Fruit fly (Drosophila melanogaster) whole organism, embryonic: Measurements from ENCODE around the gene CG14341.
A peak's percentile ranks its signal among the peaks of the same experiment; 100 is the strongest.

Experiments used
- Ada2b ChIP-seq: fragments of 200-800 bp; sonication (Bioruptor generic); IDR thresholded peaks from 2 replicates; pipeline ENCODE4 v1.3.6; 2022; ENCODE audit warnings: missing biosample characterization, missing genetic modification characterization
- Atf6 ChIP-seq: fragments of 200-800 bp; sonication (Bioruptor generic); IDR thresholded peaks from 2 replicates; pipeline ENCODE4 v1.3.6; 2022; ENCODE audit warnings: missing biosample characterization, missing genetic modification characterization
- CG10431 ChIP-seq: fragments of 200-800 bp; sonication (Bioruptor generic); optimal IDR thresholded peaks from 3 replicates; lab custom pipeline; 2018; ENCODE audit warnings: missing biosample characterization, mild to moderate bottlenecking, missing genetic modification characterization
- CG12071 ChIP-seq: fragments of 200-800 bp; sonication (Bioruptor generic); optimal IDR thresholded peaks from 3 replicates; lab custom pipeline; 2018; ENCODE audit warnings: missing biosample characterization, mild to moderate bottlenecking, missing genetic modification characterization
- CG12299 ChIP-seq: fragments of 200-800 bp; sonication (Bioruptor generic); optimal IDR thresholded peaks from 2 replicates; lab custom pipeline; 2018; ENCODE audit warnings: missing biosample characterization, mild to moderate bottlenecking, missing genetic modification characterization
- CG13287 ChIP-seq: fragments of 200-800 bp; sonication (Bioruptor generic); IDR thresholded peaks from 2 replicates; pipeline ENCODE4 v1.3.6; 2022; ENCODE audit warnings: missing biosample characterization, missing genetic modification characterization; ENCODE audit not compliant: partially characterized antibody
- CG17328 ChIP-seq: fragments of 200-800 bp; sonication (Bioruptor generic); IDR thresholded peaks from 2 replicates; pipeline ENCODE4 v1.3.6; 2022; ENCODE audit warnings: missing biosample characterization, missing genetic modification characterization
- CG17568 ChIP-seq: fragments of 200-800 bp; sonication (Bioruptor generic); optimal IDR thresholded peaks from 2 replicates; lab custom pipeline; 2018; ENCODE audit warnings: missing biosample characterization, mild to moderate bottlenecking, missing genetic modification characterization, moderate library complexity
- CG2199 ChIP-seq: fragments of 200-800 bp; sonication (Bioruptor generic); IDR thresholded peaks from 3 replicates; pipeline ENCODE4 v1.3.6; 2022; ENCODE audit warnings: missing biosample characterization, missing genetic modification characterization
- CG2678 ChIP-seq: fragments of 200-800 bp; sonication (Bioruptor generic); optimal IDR thresholded peaks from 3 replicates; lab custom pipeline; 2019; ENCODE audit warnings: missing biosample characterization, mild to moderate bottlenecking, missing genetic modification characterization, moderate library complexity
- CG3281 ChIP-seq: fragments of 200-800 bp; sonication (Bioruptor generic); optimal IDR thresholded peaks from 3 replicates; lab custom pipeline; 2017; ENCODE audit warnings: missing biosample characterization, mild to moderate bottlenecking, missing genetic modification characterization
- CG4707 ChIP-seq: fragments of 200-800 bp; sonication (Bioruptor generic); optimal IDR thresholded peaks from 2 replicates; lab custom pipeline; 2018; ENCODE audit warnings: missing biosample characterization, mild to moderate bottlenecking, missing genetic modification characterization, moderate library complexity
- CG4820 ChIP-seq: fragments of 200-800 bp; sonication (Bioruptor generic); optimal IDR thresholded peaks from 3 replicates; lab custom pipeline; 2016; ENCODE audit warnings: missing biosample characterization, missing genetic modification characterization
- CG6175 ChIP-seq: fragments of 200-800 bp; sonication (Bioruptor generic); IDR thresholded peaks from 3 replicates; pipeline ENCODE4 v1.3.6; 2022; ENCODE audit warnings: missing biosample characterization, missing genetic modification characterization
- CG6654 ChIP-seq: fragments of 200-800 bp; sonication (Bioruptor generic); optimal IDR thresholded peaks from 2 replicates; lab custom pipeline; 2017; ENCODE audit warnings: missing biosample characterization, mild to moderate bottlenecking, missing genetic modification characterization
- CG7271 ChIP-seq: fragments of 200-800 bp; sonication (Bioruptor generic); optimal IDR thresholded peaks from 2 replicates; lab custom pipeline; 2018; ENCODE audit warnings: missing biosample characterization, mild to moderate bottlenecking, missing genetic modification characterization, moderate library complexity
- CG7745 ChIP-seq: fragments of 200-800 bp; sonication (Bioruptor generic); optimal IDR thresholded peaks from 2 replicates; lab custom pipeline; 2018; ENCODE audit warnings: missing biosample characterization, mild to moderate bottlenecking, missing genetic modification characterization, moderate library complexity
- CG8089 ChIP-seq: fragments of 200-800 bp; sonication (Bioruptor generic); optimal IDR thresholded peaks from 3 replicates; lab custom pipeline; 2016; ENCODE audit warnings: missing biosample characterization, missing genetic modification characterization
- CkIIα-i1 ChIP-seq: fragments of 200-800 bp; sonication (Bioruptor generic); IDR thresholded peaks from 2 replicates; pipeline ENCODE4 v1.3.6; 2022; ENCODE audit warnings: missing biosample characterization, missing genetic modification characterization
- D19B ChIP-seq: fragments of 200-800 bp; sonication (Bioruptor generic); optimal IDR thresholded peaks from 2 replicates; lab custom pipeline; 2017; ENCODE audit warnings: missing biosample characterization, mild to moderate bottlenecking, missing genetic modification characterization
- Dad ChIP-seq: fragments of 200-800 bp; sonication (Bioruptor generic); optimal IDR thresholded peaks from 3 replicates; lab custom pipeline; 2016; ENCODE audit warnings: missing biosample characterization, missing genetic modification characterization
- Deaf1 ChIP-seq: fragments of 200-800 bp; optimal IDR thresholded peaks from 3 replicates; lab custom pipeline; 2019; ENCODE audit warnings: missing biosample characterization, mild to moderate bottlenecking, missing genetic modification characterization, moderate library complexity
- E2f1 ChIP-seq: fragments of 200-800 bp; sonication (Bioruptor generic); IDR thresholded peaks from 2 replicates; pipeline ENCODE4 v1.3.6; 2022; ENCODE audit warnings: missing biosample characterization, missing genetic modification characterization
- E2f2 ChIP-seq: fragments of 200-800 bp; sonication (Bioruptor generic); IDR thresholded peaks from 2 replicates; pipeline ENCODE4 v1.3.6; 2022; ENCODE audit warnings: missing biosample characterization, missing genetic modification characterization
- Eip74EF ChIP-seq, 2 experiments: fragments of 200-800 bp in 1 of 2; fragments of >200 bp in 1 of 2; sonication (Bioruptor generic) in 1 of 2; optimal IDR thresholded peaks; 2 replicates each; lab custom pipeline; 2017 to 2019; ENCODE audit warnings: missing biosample characterization in 2 of 2, missing genetic modification characterization in 2 of 2, mild to moderate bottlenecking in 1 of 2, moderate library complexity in 1 of 2
- Ets65A ChIP-seq: fragments of 200-800 bp; sonication (Bioruptor generic); peaks from one replicate; lab custom pipeline; 2016; ENCODE audit warnings: missing biosample characterization, missing genetic modification characterization
- Hand ChIP-seq: fragments of 200-800 bp; sonication (Bioruptor generic); optimal IDR thresholded peaks from 2 replicates; lab custom pipeline; 2017; ENCODE audit warnings: mild to moderate bottlenecking, missing biosample characterization, missing genetic modification reagents, missing genetic modification characterization
- Hr3 ChIP-seq: fragments of 200-800 bp; sonication (Bioruptor generic); optimal IDR thresholded peaks from 3 replicates; lab custom pipeline; 2016; ENCODE audit warnings: missing biosample characterization, missing genetic modification characterization
- Hr78 ChIP-seq, 2 experiments: fragments of 200-800 bp in 1 of 2; fragments of >200 bp in 1 of 2; sonication (Bioruptor generic) in 1 of 2; optimal IDR thresholded peaks; 2 replicates each; lab custom pipeline; 2017 to 2019; ENCODE audit warnings: missing biosample characterization in 2 of 2, missing genetic modification characterization in 2 of 2, mild to moderate bottlenecking in 1 of 2, moderate library complexity in 1 of 2
- Lim3 ChIP-seq: fragments of 200-800 bp; sonication (Bioruptor generic); IDR thresholded peaks from 2 replicates; pipeline ENCODE4 v1.3.6; 2022; ENCODE audit warnings: missing biosample characterization, missing genetic modification characterization
- MTF-1 ChIP-seq: fragments of 200-800 bp; sonication (Bioruptor generic); optimal IDR thresholded peaks from 2 replicates; lab custom pipeline; 2018; ENCODE audit warnings: missing biosample characterization, mild to moderate bottlenecking, missing genetic modification characterization, borderline replicate concordance
- NC2β ChIP-seq: fragments of 200-800 bp; sonication (Bioruptor generic); optimal IDR thresholded peaks from 2 replicates; lab custom pipeline; 2016; ENCODE audit warnings: missing biosample characterization, missing genetic modification characterization
- Scr ChIP-seq: fragments of 200-800 bp; sonication (Bioruptor generic); IDR thresholded peaks from 2 replicates; pipeline ENCODE4 v1.3.6; 2022; ENCODE audit warnings: missing biosample characterization, missing genetic modification characterization; ENCODE audit not compliant: partially characterized antibody
- Six4 ChIP-seq: fragments of 200-800 bp; sonication (Bioruptor generic); optimal IDR thresholded peaks from 2 replicates; lab custom pipeline; 2016; ENCODE audit warnings: missing biosample characterization, missing genetic modification characterization
- Tbp ChIP-seq: fragments of >200 bp; optimal IDR thresholded peaks from 2 replicates; lab custom pipeline; 2018; ENCODE audit warnings: missing biosample characterization, missing genetic modification characterization
- ac ChIP-seq: fragments of 200-800 bp; sonication (Bioruptor generic); optimal IDR thresholded peaks from 3 replicates; lab custom pipeline; 2017; ENCODE audit warnings: missing biosample characterization, mild to moderate bottlenecking, missing genetic modification characterization
- grn ChIP-seq: fragments of 200-800 bp; sonication (Bioruptor generic); optimal IDR thresholded peaks from 3 replicates; lab custom pipeline; 2017; ENCODE audit warnings: missing biosample characterization, missing genetic modification characterization
- ind ChIP-seq: fragments of 200-800 bp; sonication (Bioruptor generic); optimal IDR thresholded peaks from 3 replicates; lab custom pipeline; 2016; ENCODE audit warnings: missing biosample characterization, missing genetic modification characterization
- pan ChIP-seq, 4 experiments: fragments of >200 bp in 3 of 4; fragments of 200-800 bp in 1 of 4; sonication (Bioruptor generic) in 1 of 4; optimal IDR thresholded peaks in 3 of 4; IDR thresholded peaks in 1 of 4; 2 replicates each; pipeline versions ENCODE4 v1.3.6 to Lab custom; 2017 to 2022; ENCODE audit warnings: missing biosample characterization in 2 of 4, missing genetic modification characterization in 2 of 4, mixed read lengths in 1 of 4
- pum ChIP-seq: fragments of 200-800 bp; sonication (Bioruptor generic); optimal IDR thresholded peaks from 2 replicates; lab custom pipeline; 2016; ENCODE audit warnings: missing biosample characterization, missing genetic modification characterization
- run ChIP-seq: fragments of 200-800 bp; sonication (Bioruptor generic); optimal IDR thresholded peaks from 3 replicates; lab custom pipeline; 2018; ENCODE audit warnings: missing biosample characterization, mild to moderate bottlenecking, missing genetic modification characterization
- slou ChIP-seq: fragments of 200-800 bp; sonication (Bioruptor generic); optimal IDR thresholded peaks from 3 replicates; lab custom pipeline; 2016; ENCODE audit warnings: missing biosample characterization, missing genetic modification characterization
- slp2 ChIP-seq: fragments of 200-800 bp; sonication (Bioruptor generic); optimal IDR thresholded peaks from 2 replicates; lab custom pipeline; 2016; ENCODE audit warnings: missing biosample characterization, missing genetic modification characterization
- sna ChIP-seq: fragments of 200-800 bp; sonication (Bioruptor generic); IDR thresholded peaks from 2 replicates; pipeline ENCODE4 v1.3.6; 2022; ENCODE audit warnings: missing biosample characterization, missing genetic modification characterization; ENCODE audit not compliant: partially characterized antibody
- sug ChIP-seq: fragments of 200-800 bp; optimal IDR thresholded peaks from 2 replicates; lab custom pipeline; 2019; ENCODE audit warnings: missing biosample characterization, mild to moderate bottlenecking, missing genetic modification characterization, moderate library complexity
- trh ChIP-seq: fragments of 200-800 bp; sonication (Bioruptor generic); optimal IDR thresholded peaks from 2 replicates; lab custom pipeline; 2016; ENCODE audit warnings: missing biosample characterization, missing genetic modification characterization
- tx ChIP-seq: fragments of 200-800 bp; sonication (Bioruptor generic); optimal IDR thresholded peaks from 2 replicates; lab custom pipeline; 2016; ENCODE audit warnings: missing biosample characterization, missing genetic modification characterization
- zen2 ChIP-seq: fragments of 200-800 bp; sonication (Bioruptor generic); IDR thresholded peaks from 3 replicates; pipeline ENCODE4 v1.3.6; 2022; ENCODE audit warnings: missing biosample characterization, missing genetic modification characterization; ENCODE audit not compliant: partially characterized antibody

CG14341 gene

DNA sequence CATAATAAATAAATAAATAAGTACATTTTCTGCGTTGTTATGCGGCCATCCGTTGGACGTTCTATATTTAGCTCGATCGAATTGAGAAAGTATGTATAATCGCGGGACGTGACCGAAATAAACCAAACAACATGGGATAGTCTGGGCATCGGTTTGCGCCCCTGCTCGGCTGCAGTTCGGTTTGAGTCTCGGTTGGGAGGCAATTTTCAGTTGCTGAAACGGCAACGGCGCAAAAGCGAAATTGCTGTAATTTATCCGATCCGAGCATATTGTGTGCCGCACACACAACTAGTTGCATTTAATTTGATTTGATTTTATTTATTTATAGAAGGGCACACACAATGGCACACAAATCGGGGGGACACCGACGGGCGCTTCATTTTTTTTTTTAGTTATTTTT, 48.2 kb upstream of the CG14341 start (continued):
- TF ChIP-seq sna (GFP tag; lab: Robert Waterston, UW) (no peak), E2f2 (peak; percentile 11; the same call in 1 of the 2 replicates), CG4820 (GFP tag; lab: Kevin White, UChicago) (no peak), Hr78 (GFP tag; optimal IDR thresholded peaks at IDR 0.05; lab: Kevin White, UChicago) (no peak), pan (optimal IDR thresholded peaks at IDR 0.05; lab: Kevin White, UChicago) (no peak), pan (GFP tag; optimal IDR thresholded peaks at IDR 0.05 in 1 of 2, IDR thresholded peaks at IDR 0.05 in 1 of 2) (no peak), CG12071 (GFP tag; lab: Kevin White, UChicago) (no peak), CkIIα-i1 (GFP tag; lab: Robert Waterston, UW) (no peak), pum (GFP tag; lab: Kevin White, UChicago) (no peak), CG7745 (tag; lab: Kevin White, UChicago) (no peak), Scr (GFP tag; lab: Robert Waterston, UW) (no peak), Tbp (GFP tag; lab: Kevin White, UChicago) (no peak), E2f1 (GFP tag; lab: Robert Waterston, UW) (0 out of 2 replicates have a peak, but pooled peaks have one; percentile 22), D19B (GFP tag; lab: Kevin White, UChicago) (no peak), slou (GFP tag; lab: Kevin White, UChicago) (no peak), CG6654 (GFP tag; lab: Kevin White, UChicago) (no peak), CG10431 (GFP tag; lab: Kevin White, UChicago) (no peak), CG2199 (GFP tag; lab: Robert Waterston, UW) (0 out of 3 replicates have a peak, but pooled peaks have one; percentile 52), Dad (no peak), Hr3 (GFP tag; lab: Kevin White, UChicago) (no peak), MTF-1 (GFP tag; lab: Kevin White, UChicago) (no peak), zen2 (GFP tag; lab: Robert Waterston, UW) (no peak), Hand (GFP tag; lab: Kevin White, UChicago) (no peak), CG3281 (no peak), sug (no peak), CG6175 (GFP tag; lab: Robert Waterston, UW) (no peak), CG17568 (GFP tag; lab: Kevin White, UChicago) (no peak), tx (no peak), Ets65A (GFP tag; lab: Kevin White, UChicago) (peak; percentile 35)

DNA sequence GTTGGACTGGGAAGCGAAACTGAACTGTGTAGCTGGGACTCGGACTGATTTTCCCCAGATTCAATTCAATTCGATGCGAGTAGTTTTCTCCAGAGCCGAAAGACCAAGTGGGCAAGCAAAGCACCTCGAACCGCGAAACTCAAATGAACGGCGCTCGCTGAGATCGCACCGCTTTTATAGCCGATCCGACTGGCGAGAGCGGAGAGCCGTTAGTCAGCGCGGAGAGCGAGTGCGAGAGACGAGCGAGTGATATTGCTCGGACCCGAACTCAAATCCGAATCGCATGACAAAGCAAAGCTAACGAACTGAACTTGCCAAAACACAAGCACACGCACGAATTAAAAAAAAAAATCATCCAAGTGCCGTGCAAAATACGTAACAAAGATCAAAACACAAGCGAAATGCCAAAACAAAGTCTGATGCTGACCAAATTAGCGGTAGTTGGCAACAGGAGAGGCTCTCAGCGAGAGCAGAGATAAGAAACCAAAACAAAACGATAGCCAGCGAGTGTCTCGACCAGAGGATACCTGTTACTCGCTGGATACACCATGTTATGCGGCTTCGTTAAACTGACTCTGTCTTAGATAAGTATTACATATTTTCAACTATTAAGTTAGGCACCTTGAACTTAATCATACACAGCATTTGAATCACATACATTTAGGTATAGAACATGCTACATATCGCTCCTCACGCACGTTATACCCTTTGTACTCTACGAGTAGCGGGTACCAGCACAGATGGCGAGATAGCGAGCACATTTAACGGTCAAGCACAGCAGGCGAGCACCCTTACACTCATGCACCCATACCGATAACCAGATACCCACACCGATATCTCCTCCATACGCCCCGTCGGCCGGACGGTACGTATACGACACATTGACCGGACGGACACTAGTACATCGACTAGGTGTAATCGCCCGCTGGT, 47.2 kb upstream of the CG14341 start:
- no peak for TF ChIP-seq Lim3
- TF ChIP-seq Deaf1: peak; percentile 97
- no peak for TF ChIP-seq CG7271 (tag; lab: Kevin White, UChicago)
- TF ChIP-seq NC2β (GFP tag; lab: Kevin White, UChicago): no peak
- no peak for TF ChIP-seq Eip74EF (GFP tag; optimal IDR thresholded peaks at IDR 0.05; lab: Kevin White, UChicago)
- TF ChIP-seq grn (GFP tag; lab: Kevin White, UChicago): peak; percentile 92
- no peak for TF ChIP-seq run (tag; lab: Kevin White, UChicago)
- TF ChIP-seq Six4 (GFP tag; lab: Kevin White, UChicago): peak; percentile 63
- TF ChIP-seq Atf6 (GFP tag; lab: Robert Waterston, UW): peak; percentile 78
- TF ChIP-seq CG17328: peak; percentile 62
- TF ChIP-seq Ada2b (GFP tag; lab: Robert Waterston, UW): peak; percentile 84
- no peak for TF ChIP-seq CG4707
- TF ChIP-seq slp2 (GFP tag; lab: Kevin White, UChicago): peak; percentile 17
- TF ChIP-seq trh (GFP tag; lab: Kevin White, UChicago): peak; percentile 12
- peak; percentile 22; the same call in 1 of the 2 replicates for TF ChIP-seq CG13287 (GFP tag; lab: Robert Waterston, UW)
- TF ChIP-seq CG8089 (GFP tag; lab: Kevin White, UChicago): peak; percentile 40
- TF ChIP-seq ac: no peak
- TF ChIP-seq CG12299 (tag; lab: Kevin White, UChicago): peak; percentile 17
- TF ChIP-seq CG2678 (tag; lab: Kevin White, UChicago): peak; percentile 80
- TF ChIP-seq ind (GFP tag; lab: Kevin White, UChicago): peak; percentile 71
